Worm (Caenorhabditis elegans) whole organism, L4/young adult: ENCODE results near the gene ZK1320.5.

Experiments
- W03F9.2 ChIP-seq: fragments of 150-350 bp; optimal IDR thresholded peaks from 2 replicates; lab custom pipeline; 2014; ENCODE audit warnings: missing biosample characterization, missing genetic modification characterization
- dao-5 ChIP-seq: sonication (generic microtip); optimal IDR thresholded peaks from 2 replicates; lab custom pipeline; 2016; ENCODE audit warnings: missing genotype, missing genetic modification characterization, moderate library complexity, missing compliant biosample characterization

ce11 chrII:9653679-9654078 lies 11.8 kb downstream of the ZK1320.5 start, which contains the start of gene ZK1307.2:
- no peak for TF ChIP-seq W03F9.2 (tag; lab: Kevin White, UChicago)
- no peak for TF ChIP-seq dao-5 (tag; lab: Kevin White, UChicago)
